Worm (Caenorhabditis elegans) whole organism, L4 larva: ENCODE measurements around the gene T14B4.3.

Source experiments
- D1046.2 ChIP-seq: fragments of 200-800 bp; sonication (Bioruptor generic); IDR thresholded peaks from 2 replicates; pipeline ENCODE4 v1.3.6; 2022; ENCODE audit warnings: missing genetic modification characterization, missing compliant biosample characterization
- F26F4.8 ChIP-seq: fragments of 200-800 bp; sonication (Bioruptor generic); conservative IDR thresholded peaks from 2 replicates; pipeline ENCODE4 v1.3.6; 2022; ENCODE audit warnings: missing genetic modification characterization, missing compliant biosample characterization
- F44E2.7 ChIP-seq: fragments of 200-800 bp; sonication (Bioruptor generic); IDR thresholded peaks from 2 replicates; pipeline ENCODE4 v2.1.2; 2022; ENCODE audit warnings: missing genetic modification characterization, missing compliant biosample characterization
- T26A8.4 ChIP-seq: fragments of 200-800 bp; sonication (Bioruptor generic); IDR thresholded peaks from 2 replicates; pipeline ENCODE4 v1.3.6; 2022; ENCODE audit warnings: missing genetic modification characterization, missing compliant biosample characterization
- Y105C5A.15 ChIP-seq: fragments of 200-800 bp; sonication (Bioruptor generic); IDR thresholded peaks from 2 replicates; pipeline ENCODE4 v1.3.6; 2022; ENCODE audit warnings: missing genetic modification characterization, missing compliant biosample characterization
- Y5F2A.4 ChIP-seq: fragments of 200-800 bp; sonication (Bioruptor generic); optimal IDR thresholded peaks from 2 replicates; lab custom pipeline; 2018; ENCODE audit warnings: mild to moderate bottlenecking, missing genetic modification characterization, missing compliant biosample characterization
- Y75B8A.6 ChIP-seq: fragments of 200-800 bp; sonication (Bioruptor generic); IDR thresholded peaks from 2 replicates; pipeline ENCODE4 v1.3.6; 2022; ENCODE audit warnings: missing genetic modification reagents, missing genetic modification characterization, missing compliant biosample characterization
- ZK337.2 ChIP-seq: fragments of 200-800 bp; sonication (Bioruptor generic); IDR thresholded peaks from 2 replicates; pipeline ENCODE4 v1.3.6; 2022; ENCODE audit warnings: missing genetic modification reagents, missing genetic modification characterization, missing compliant biosample characterization
- ama-1 ChIP-seq: fragments of 150-350 bp; optimal IDR thresholded peaks from 2 replicates; lab custom pipeline; 2014; ENCODE audit warnings: inconsistent platforms, mixed read lengths
- attf-4 ChIP-seq: sonication (generic microtip); optimal IDR thresholded peaks from 3 replicates; lab custom pipeline; 2017; ENCODE audit warnings: missing biosample characterization, missing genetic modification characterization
- ceh-62 ChIP-seq: sonication (generic microtip); optimal IDR thresholded peaks from 2 replicates; lab custom pipeline; 2017; ENCODE audit warnings: missing biosample characterization, missing genetic modification characterization
- ces-1 ChIP-seq: fragments of 150-350 bp; sonication (generic microtip); optimal IDR thresholded peaks from 4 replicates; lab custom pipeline; 2014; ENCODE audit warnings: missing biosample characterization, missing genetic modification reagents, missing genetic modification characterization
- ctbp-1 ChIP-seq: fragments of 200-800 bp; sonication (Bioruptor generic); IDR thresholded peaks from 2 replicates; pipeline ENCODE4 v1.3.6; 2022; ENCODE audit warnings: missing genetic modification reagents, missing genetic modification characterization, missing compliant biosample characterization
- daf-12 ChIP-seq: fragments of 150-350 bp; optimal IDR thresholded peaks from 2 replicates; lab custom pipeline; 2014; ENCODE audit warnings: missing biosample characterization, missing genetic modification reagents, missing genetic modification characterization
- daf-16 ChIP-seq, 3 experiments: sonication (generic microtip); optimal IDR thresholded peaks; 2 replicates each; lab custom pipeline; 2016 to 2017; ENCODE audit warnings: missing genetic modification characterization in 3 of 3, missing genetic modification reagents in 3 of 3, mild to moderate bottlenecking in 2 of 3, missing compliant biosample characterization in 2 of 3, missing biosample characterization in 1 of 3, moderate library complexity in 1 of 3
- daf-19 ChIP-seq: fragments of 200-800 bp; sonication (Bioruptor generic); conservative IDR thresholded peaks from 2 replicates; pipeline ENCODE4 v1.3.6; 2022; ENCODE audit warnings: missing genetic modification characterization, missing compliant biosample characterization
- daf-8 ChIP-seq: fragments of 200-800 bp; sonication (Bioruptor generic); IDR thresholded peaks from 2 replicates; pipeline ENCODE4 v1.3.6; 2022; ENCODE audit warnings: missing genetic modification characterization, missing compliant biosample characterization
- dmd-6 ChIP-seq: fragments of 200-800 bp; sonication (Bioruptor generic); IDR thresholded peaks from 2 replicates; pipeline ENCODE4 v1.3.6; 2022; ENCODE audit warnings: missing genetic modification reagents, missing genetic modification characterization, missing compliant biosample characterization
- dmd-8 ChIP-seq: fragments of 200-800 bp; sonication (Bioruptor generic); IDR thresholded peaks from 2 replicates; pipeline ENCODE4 v1.3.6; 2022; ENCODE audit warnings: missing genetic modification characterization, missing compliant biosample characterization
- dmd-9 ChIP-seq: fragments of 200-800 bp; sonication (Bioruptor generic); IDR thresholded peaks from 2 replicates; pipeline ENCODE4 v1.3.6; 2022; ENCODE audit warnings: missing genetic modification reagents, missing genetic modification characterization, missing compliant biosample characterization
- duxl-1 ChIP-seq: sonication (generic microtip); optimal IDR thresholded peaks from 2 replicates; lab custom pipeline; 2016; ENCODE audit warnings: mild to moderate bottlenecking, missing genetic modification characterization, moderate library complexity, missing compliant biosample characterization; ENCODE audit not compliant: poor library complexity
- gei-8 ChIP-seq: fragments of 200-800 bp; sonication (Bioruptor generic); optimal IDR thresholded peaks from 2 replicates; lab custom pipeline; 2018; ENCODE audit warnings: mild to moderate bottlenecking, missing genetic modification characterization, missing compliant biosample characterization
- hlh-11 ChIP-seq: fragments of 200-800 bp; sonication (Bioruptor generic); optimal IDR thresholded peaks from 2 replicates; lab custom pipeline; 2018; ENCODE audit warnings: mild to moderate bottlenecking, missing genetic modification characterization, missing compliant biosample characterization
- lim-7 ChIP-seq: fragments of 200-800 bp; sonication (Bioruptor generic); IDR thresholded peaks from 2 replicates; pipeline ENCODE4 v1.3.6; 2022; ENCODE audit warnings: missing genetic modification characterization, missing compliant biosample characterization
- lin-15B ChIP-seq: fragments of 150-350 bp; sonication (generic microtip); optimal IDR thresholded peaks from 3 replicates; lab custom pipeline; 2014; ENCODE audit warnings: missing biosample characterization, missing genetic modification characterization
- lin-29 ChIP-seq: fragments of 200-800 bp; sonication (Bioruptor generic); IDR thresholded peaks from 2 replicates; pipeline ENCODE4 v1.3.6; 2022; ENCODE audit warnings: missing genetic modification reagents, missing genetic modification characterization, missing compliant biosample characterization
- lir-3 ChIP-seq: sonication (generic microtip); optimal IDR thresholded peaks from 2 replicates; lab custom pipeline; 2016; ENCODE audit warnings: mild to moderate bottlenecking, missing genetic modification characterization, missing compliant biosample characterization
- mes-2 ChIP-seq: sonication (generic microtip); optimal IDR thresholded peaks from 2 replicates; lab custom pipeline; 2016; ENCODE audit warnings: missing genotype, mild to moderate bottlenecking, missing genetic modification characterization, missing compliant biosample characterization; ENCODE audit not compliant: poor library complexity, severe bottlenecking
- nhr-102 ChIP-seq: sonication (generic microtip); optimal IDR thresholded peaks from 2 replicates; lab custom pipeline; 2016; ENCODE audit warnings: mild to moderate bottlenecking, missing genetic modification characterization, moderate library complexity, missing compliant biosample characterization
- nhr-11 ChIP-seq: fragments of 150-350 bp; optimal IDR thresholded peaks from 2 replicates; lab custom pipeline; 2014; ENCODE audit warnings: missing biosample characterization, missing genetic modification characterization
- nhr-28 ChIP-seq: fragments of 150-350 bp; optimal IDR thresholded peaks from 2 replicates; lab custom pipeline; 2014; ENCODE audit warnings: missing biosample characterization, missing genetic modification characterization
- nhr-48 ChIP-seq: sonication (generic microtip); optimal IDR thresholded peaks from 2 replicates; lab custom pipeline; 2016; ENCODE audit warnings: mild to moderate bottlenecking, missing genetic modification characterization, missing compliant biosample characterization
- nhr-77 ChIP-seq: fragments of 150-350 bp; optimal IDR thresholded peaks from 2 replicates; lab custom pipeline; 2014; ENCODE audit warnings: missing biosample characterization, missing genetic modification characterization
- pha-4 ChIP-seq, 2 experiments: fragments of 150-350 bp in 1 of 2; fragments of 200-800 bp in 1 of 2; sonication (Bioruptor generic) in 1 of 2; IDR thresholded peaks in 1 of 2; optimal IDR thresholded peaks in 1 of 2; 2 replicates each; pipeline versions ENCODE4 v1.3.6 to Lab custom; 2014 to 2022; ENCODE audit warnings: missing genetic modification characterization in 2 of 2, missing genetic modification reagents in 2 of 2, missing biosample characterization in 1 of 2, missing compliant biosample characterization in 1 of 2
- php-3 ChIP-seq: fragments of 200-800 bp; sonication (Bioruptor generic); IDR thresholded peaks from 2 replicates; pipeline ENCODE4 v1.3.6; 2022; ENCODE audit warnings: missing genetic modification reagents, missing genetic modification characterization, missing compliant biosample characterization
- pqm-1 ChIP-seq: sonication (generic microtip); optimal IDR thresholded peaks from 2 replicates; lab custom pipeline; 2017; ENCODE audit warnings: missing biosample characterization, missing genetic modification characterization
- sdz-12 ChIP-seq: fragments of 200-800 bp; sonication (Bioruptor generic); optimal IDR thresholded peaks from 2 replicates; lab custom pipeline; 2018; ENCODE audit warnings: mild to moderate bottlenecking, missing genetic modification characterization, missing compliant biosample characterization
- snpc-4 ChIP-seq: fragments of 150-350 bp; optimal IDR thresholded peaks from 2 replicates; lab custom pipeline; 2014; ENCODE audit warnings: missing biosample characterization, missing genetic modification characterization
- spr-3 ChIP-seq: fragments of 200-800 bp; sonication (Bioruptor generic); optimal IDR thresholded peaks from 2 replicates; lab custom pipeline; 2018; ENCODE audit warnings: mild to moderate bottlenecking, missing genetic modification characterization, missing compliant biosample characterization
- tag-97 ChIP-seq: fragments of 200-800 bp; sonication (Bioruptor generic); IDR thresholded peaks from 2 replicates; pipeline ENCODE4 v1.3.6; 2022; ENCODE audit warnings: missing genetic modification characterization, missing compliant biosample characterization
- tra-1 ChIP-seq: fragments of 200-800 bp; sonication (Bioruptor generic); IDR thresholded peaks from 2 replicates; pipeline ENCODE4 v1.3.6; 2022; ENCODE audit warnings: missing genetic modification reagents, missing genetic modification characterization, missing compliant biosample characterization
- unc-39 ChIP-seq: sonication (generic microtip); optimal IDR thresholded peaks from 2 replicates; lab custom pipeline; 2017; ENCODE audit warnings: missing biosample characterization, missing genetic modification characterization
- unc-62 ChIP-seq, 3 experiments: fragments of 150-350 bp in 1 of 3; sonication (generic microtip); optimal IDR thresholded peaks in 2 of 3; peaks in 1 of 3; 1 replicate in 1 of 3; 2 replicates in 2 of 3; lab custom pipeline; 2014 to 2017; ENCODE audit warnings: missing biosample characterization in 3 of 3, missing genetic modification characterization in 3 of 3, missing genetic modification reagents in 3 of 3, missing genotype in 1 of 3
- vab-7 ChIP-seq: fragments of 200-800 bp; sonication (Bioruptor generic); IDR thresholded peaks from 2 replicates; pipeline ENCODE4 v1.3.6; 2022; ENCODE audit warnings: missing genetic modification reagents, missing genetic modification characterization, missing compliant biosample characterization
- zag-1 ChIP-seq: fragments of 150-350 bp; optimal IDR thresholded peaks from 2 replicates; lab custom pipeline; 2014; ENCODE audit warnings: missing biosample characterization, missing genetic modification characterization
- zip-11 ChIP-seq: fragments of 200-800 bp; sonication (Bioruptor generic); IDR thresholded peaks from 2 replicates; pipeline ENCODE4 v1.3.6; 2022; ENCODE audit warnings: missing genetic modification characterization, missing compliant biosample characterization
- ztf-7 ChIP-seq: fragments of 150-350 bp; optimal IDR thresholded peaks from 2 replicates; lab custom pipeline; 2014; ENCODE audit warnings: missing biosample characterization, missing genetic modification characterization

T14B4.3 gene

DNA sequence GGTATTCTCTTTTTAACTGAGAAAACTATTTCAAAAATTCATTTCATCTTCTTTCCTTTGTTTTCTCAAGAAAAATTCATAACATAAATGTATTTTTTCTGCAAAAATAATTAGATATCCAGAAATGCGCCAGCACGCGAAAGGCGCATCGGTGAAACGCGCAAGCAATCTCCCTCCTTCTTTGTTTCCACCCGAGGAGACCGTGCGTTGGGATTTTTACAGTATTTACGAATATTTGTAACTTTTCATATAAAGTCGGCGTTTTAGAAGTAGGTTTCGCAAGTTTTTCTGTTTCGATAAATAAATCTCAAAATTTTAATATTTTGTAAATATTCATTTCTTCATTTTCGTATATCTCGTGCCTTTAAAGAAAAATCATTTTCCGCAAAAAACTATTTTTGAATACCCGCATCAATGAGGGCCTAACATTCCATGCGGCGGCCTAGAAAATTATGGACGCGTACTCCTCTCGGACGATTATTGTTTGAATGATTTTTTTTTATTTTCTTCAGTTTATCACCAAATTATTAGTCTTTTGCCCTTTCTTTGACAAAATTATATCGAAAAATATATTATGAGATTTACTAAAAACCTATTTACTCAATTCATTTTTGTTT, 41.8 kb downstream of the T14B4.3 start, which contains the start of gene ssup-72 (continued):
- TF ChIP-seq pha-4 (GFP tag; IDR thresholded peaks at IDR 0.05; lab: Robert Waterston, UW) = no peak
- TF ChIP-seq pha-4 (tag; optimal IDR thresholded peaks at IDR 0.05; lab: Kevin White, UChicago) = no peak
- TF ChIP-seq ces-1 (GFP tag; lab: Kevin White, UChicago) = no peak
- no peak for TF ChIP-seq unc-39
- no peak for TF ChIP-seq daf-19 (GFP tag; lab: Robert Waterston, UW)
- no peak for TF ChIP-seq ztf-7 (tag; lab: Kevin White, UChicago)
- no peak for TF ChIP-seq lir-3 (tag; lab: Kevin White, UChicago)
- no peak for TF ChIP-seq sdz-12 (GFP tag; lab: Kevin White, UChicago)
- no peak for TF ChIP-seq zip-11 (GFP tag; lab: Robert Waterston, UW)
- no peak for TF ChIP-seq Y75B8A.6 (GFP tag; lab: Robert Waterston, UW)
- TF ChIP-seq daf-16 (GFP tag; optimal IDR thresholded peaks at IDR 0.05; lab: Kevin White, UChicago) = no peak
- TF ChIP-seq daf-16 (tag; optimal IDR thresholded peaks at IDR 0.05; lab: Kevin White, UChicago) = peak; percentile 32
- TF ChIP-seq duxl-1 = no peak
- TF ChIP-seq daf-12 (tag; lab: Kevin White, UChicago) = no peak
- TF ChIP-seq hlh-11 (tag; lab: Kevin White, UChicago) = peak; percentile 6
- no peak for TF ChIP-seq snpc-4 (tag; lab: Kevin White, UChicago)
- TF ChIP-seq F26F4.8 = no peak
- peak; percentile 36 for TF ChIP-seq nhr-48 (tag; lab: Kevin White, UChicago)
- no peak for TF ChIP-seq F44E2.7 (GFP tag; lab: Robert Waterston, UW)
- no peak for TF ChIP-seq pqm-1 (tag; lab: Kevin White, UChicago)
- TF ChIP-seq Y105C5A.15 (GFP tag; lab: Robert Waterston, UW) = no peak

DNA sequence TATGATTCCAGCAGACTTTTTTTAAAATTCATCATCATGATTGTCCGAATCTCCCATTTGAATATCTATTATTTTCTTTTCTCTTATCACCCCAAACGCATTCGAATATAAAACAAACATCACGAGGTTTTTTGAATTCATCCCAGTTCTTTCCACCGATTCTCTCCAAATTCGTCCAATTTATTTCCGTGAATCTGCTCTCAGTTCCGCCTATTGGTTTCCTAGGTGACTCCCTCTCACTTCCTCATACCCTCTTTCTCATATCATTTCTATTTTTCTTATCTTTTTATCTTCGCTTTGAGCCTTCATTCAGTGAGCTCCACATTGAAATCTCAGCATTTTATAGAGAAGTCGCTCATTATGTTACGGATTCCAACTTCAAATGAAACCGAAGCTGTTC, 44.4 kb downstream of the T14B4.3 start, which contains the start of gene T13C2.7:
Gene T13C2.7, plus strand, starts transcription at position 301 of the 400 bp plus-strand sequence.
- TF ChIP-seq duxl-1 (no peak), attf-4 (no peak), php-3 (GFP tag; lab: Robert Waterston, UW) (no peak), tra-1 (GFP tag; lab: Robert Waterston, UW) (no peak), snpc-4 (tag; lab: Kevin White, UChicago) (no peak), nhr-102 (tag; lab: Kevin White, UChicago) (no peak), lim-7 (GFP tag; lab: Robert Waterston, UW) (no peak), D1046.2 (GFP tag; lab: Robert Waterston, UW) (no peak), mes-2 (tag; lab: Kevin White, UChicago) (no peak), Y5F2A.4 (GFP tag; lab: Kevin White, UChicago) (no peak), vab-7 (GFP tag; lab: Robert Waterston, UW) (no peak), nhr-48 (tag; lab: Kevin White, UChicago) (no peak), ZK337.2 (GFP tag; lab: Robert Waterston, UW) (no peak), lin-29 (no peak), ama-1 (lab: Kevin White, UChicago) (no peak), lin-15B (tag; lab: Kevin White, UChicago) (no peak), nhr-28 (tag; lab: Kevin White, UChicago) (no peak), spr-3 (GFP tag; lab: Kevin White, UChicago) (no peak), sdz-12 (GFP tag; lab: Kevin White, UChicago) (no peak), ceh-62 (no peak)

DNA sequence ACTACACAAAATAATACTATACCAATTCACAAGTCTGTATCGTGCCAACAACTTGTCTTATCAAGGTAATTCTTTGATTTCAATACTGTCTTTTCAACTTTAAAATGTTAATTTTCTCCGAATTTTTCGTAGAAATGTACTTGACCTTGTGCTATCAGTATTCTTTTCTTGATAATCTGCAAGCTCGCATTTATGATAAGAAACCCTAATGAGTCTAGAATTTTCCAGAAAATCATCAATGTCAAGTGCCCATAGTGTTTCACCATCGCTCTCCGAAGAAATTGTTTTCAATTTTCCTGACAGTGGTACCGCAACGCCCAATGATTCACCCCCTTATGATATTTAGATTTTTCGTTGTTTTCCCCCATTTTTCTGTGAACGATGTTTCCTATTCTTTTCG, 46.5 kb downstream of the T14B4.3 start:
- TF ChIP-seq tag-97 (GFP tag; lab: Robert Waterston, UW) = no peak
- TF ChIP-seq nhr-77 (tag; lab: Kevin White, UChicago) = no peak
- no peak for TF ChIP-seq daf-8 (GFP tag; lab: Robert Waterston, UW)
- TF ChIP-seq dmd-6 (GFP tag; lab: Robert Waterston, UW) = peak; percentile 46; the same call in 1 of the 2 replicates
- TF ChIP-seq T26A8.4 = no peak
- no peak for TF ChIP-seq Y5F2A.4 (GFP tag; lab: Kevin White, UChicago)
- TF ChIP-seq pha-4 (GFP tag; IDR thresholded peaks at IDR 0.05; lab: Robert Waterston, UW) = no peak
- TF ChIP-seq pha-4 (tag; optimal IDR thresholded peaks at IDR 0.05; lab: Kevin White, UChicago) = no peak
- TF ChIP-seq ctbp-1 (GFP tag; lab: Robert Waterston, UW) = no peak
- TF ChIP-seq gei-8 (GFP tag; lab: Kevin White, UChicago) = no peak
- TF ChIP-seq daf-16 (GFP tag; optimal IDR thresholded peaks at IDR 0.05; lab: Kevin White, UChicago) = no peak
- peak; percentile 89 for TF ChIP-seq daf-16 (tag; optimal IDR thresholded peaks at IDR 0.05; lab: Kevin White, UChicago)
- TF ChIP-seq nhr-11 (tag; lab: Kevin White, UChicago) = no peak
- no peak for TF ChIP-seq dmd-9 (GFP tag; lab: Robert Waterston, UW)
- peak in 1 of 2 experiments; percentile 55 for TF ChIP-seq unc-62 (GFP tag; optimal IDR thresholded peaks at IDR 0.05 in 1 of 2; lab: Kevin White, UChicago)
- TF ChIP-seq unc-62 (tag; optimal IDR thresholded peaks at IDR 0.05; lab: Kevin White, UChicago) = no peak
- TF ChIP-seq dmd-8 (GFP tag; lab: Robert Waterston, UW) = no peak
- TF ChIP-seq zag-1 (tag; lab: Kevin White, UChicago) = no peak
